Worm (Caenorhabditis elegans): Measurements from ENCODE around the gene T04H1.13.

ce11 chrV:12281508-12281907, 36.7 kb upstream of the T04H1.13 start:
- TF ChIP-seq nhr-25 (tag; optimal IDR thresholded peaks at IDR 0.05) (no peak), sma-3 (GFP tag; optimal IDR thresholded peaks at IDR 0.05) (no peak), elt-3 (tag; optimal IDR thresholded peaks at IDR 0.05) (no peak), lsy-2 (tag; optimal IDR thresholded peaks at IDR 0.05) (no peak)
